Worm (Caenorhabditis elegans): ENCODE data around the gene snx-13.
A peak's percentile ranks its signal among the peaks of the same experiment; 100 is the strongest.

Gene snx-13

ce11 chrIV:17118987-17119732 lies 31.9 kb upstream of the snx-13 start, which contains the start of gene itsn-1:
TSS of gene itsn-1 (plus strand) at chrIV:17119682.
- no peak for TF ChIP-seq lim-7 (GFP tag; IDR thresholded peaks at IDR 0.05)
- TF ChIP-seq lin-1 (GFP tag; IDR thresholded peaks at IDR 0.05) = no peak
- TF ChIP-seq ctbp-1 (GFP tag; IDR thresholded peaks at IDR 0.05) = no peak
- no peak for TF ChIP-seq pqm-1 (tag; optimal IDR thresholded peaks at IDR 0.05)
- TF ChIP-seq nhr-237 (tag; optimal IDR thresholded peaks at IDR 0.05) = no peak
- TF ChIP-seq tag-97 (GFP tag; IDR thresholded peaks at IDR 0.05) = no peak
- TF ChIP-seq Y105C5A.15 (GFP tag; IDR thresholded peaks at IDR 0.05) = no peak
- no peak for TF ChIP-seq ama-1 (optimal IDR thresholded peaks at IDR 0.05)
- peak; percentile 24 for TF ChIP-seq aha-1 (tag)
- TF ChIP-seq nhr-25 (tag; optimal IDR thresholded peaks at IDR 0.05; ENCODE audit: borderline replicate concordance, insufficient read depth) = no peak
- TF ChIP-seq vab-7 (GFP tag; IDR thresholded peaks at IDR 0.05) = no peak
- no peak for TF ChIP-seq nhr-6 (tag; optimal IDR thresholded peaks at IDR 0.05)
- no peak for TF ChIP-seq sdz-12 (GFP tag; optimal IDR thresholded peaks at IDR 0.05)
- TF ChIP-seq daf-19 (GFP tag; conservative IDR thresholded peaks at IDR 0.05) = no peak
- no peak for TF ChIP-seq mxl-3 (GFP tag; optimal IDR thresholded peaks at IDR 0.05)
- TF ChIP-seq pha-4 (GFP tag; IDR thresholded peaks at IDR 0.05) = no peak
- no peak for TF ChIP-seq pha-4 (tag; optimal IDR thresholded peaks at IDR 0.05)
- no peak for TF ChIP-seq F44E2.7 (GFP tag; IDR thresholded peaks at IDR 0.05)
- TF ChIP-seq nhr-10 (tag; optimal IDR thresholded peaks at IDR 0.05) = no peak
- no peak for TF ChIP-seq egl-27 (tag; optimal IDR thresholded peaks at IDR 0.05)
- no peak for TF ChIP-seq unc-130 (GFP tag; optimal IDR thresholded peaks at IDR 0.05)
- no peak for TF ChIP-seq mep-1 (tag; optimal IDR thresholded peaks at IDR 0.05)
- no peak for TF ChIP-seq ZK337.2 (GFP tag; IDR thresholded peaks at IDR 0.05)
- TF ChIP-seq nhr-42 (GFP tag; IDR thresholded peaks at IDR 0.05) = no peak
- TF ChIP-seq dpl-1 (GFP tag; optimal IDR thresholded peaks at IDR 0.05) = no peak
- TF ChIP-seq zag-1 (tag; optimal IDR thresholded peaks at IDR 0.05) = no peak
- TF ChIP-seq T26A8.4 (GFP tag; IDR thresholded peaks at IDR 0.05) = no peak
- no peak for TF ChIP-seq T20F7.1 (GFP tag; optimal IDR thresholded peaks at IDR 0.05)
- TF ChIP-seq set-16 (GFP tag; IDR thresholded peaks at IDR 0.05) = peak; percentile 77
- peak; percentile 46 for TF ChIP-seq mes-2 (tag; optimal IDR thresholded peaks at IDR 0.05; ENCODE audit: poor library complexity, severe bottlenecking)
- TF ChIP-seq hif-1 (tag; optimal IDR thresholded peaks at IDR 0.05) = no peak
- no peak for TF ChIP-seq php-3 (GFP tag; IDR thresholded peaks at IDR 0.05)
- TF ChIP-seq madf-9 (GFP tag; conservative IDR thresholded peaks at IDR 0.05) = 0 out of 2 replicates have a peak, but pooled peaks have one; percentile 2
- TF ChIP-seq mdl-1 (tag; optimal IDR thresholded peaks at IDR 0.05) = no peak
- no peak for TF ChIP-seq lin-15B (tag; optimal IDR thresholded peaks at IDR 0.05)
- 0 out of 2 replicates have a peak, but pooled peaks have one; percentile 13 for TF ChIP-seq tra-1 (GFP tag; IDR thresholded peaks at IDR 0.05)
- TF ChIP-seq Y75B8A.6 (GFP tag; IDR thresholded peaks at IDR 0.05) = no peak
- no peak for TF ChIP-seq dve-1 (tag; optimal IDR thresholded peaks at IDR 0.05; ENCODE audit: insufficient read depth)
- no peak for TF ChIP-seq D1046.2 (GFP tag; IDR thresholded peaks at IDR 0.05)
- TF ChIP-seq madf-5 (GFP tag; IDR thresholded peaks at IDR 0.05) = 0 out of 4 replicates have a peak, but pooled peaks of 1 of the 2 experiments have one; percentile 46
- TF ChIP-seq nhr-77 (tag; optimal IDR thresholded peaks at IDR 0.05) = no peak
- 0 out of 2 replicates have a peak, but pooled peaks have one; percentile 6 for TF ChIP-seq dmd-9 (GFP tag; IDR thresholded peaks at IDR 0.05)
- TF ChIP-seq ceh-28 (tag; optimal IDR thresholded peaks at IDR 0.05) = no peak
- no peak for TF ChIP-seq ZK546.5 (tag; optimal IDR thresholded peaks at IDR 0.05)
- no peak for TF ChIP-seq ceh-20 (GFP tag; IDR thresholded peaks at IDR 0.05)
- TF ChIP-seq ceh-32 (tag; optimal IDR thresholded peaks at IDR 0.05; ENCODE audit: poor library complexity) = no peak
- TF ChIP-seq arid-1 (GFP tag; conservative IDR thresholded peaks at IDR 0.05) = no peak
- TF ChIP-seq daf-8 (GFP tag; IDR thresholded peaks at IDR 0.05) = no peak
- no peak for TF ChIP-seq zfp-2 (tag; optimal IDR thresholded peaks at IDR 0.05)
- no peak for TF ChIP-seq lin-13 (GFP tag; optimal IDR thresholded peaks at IDR 0.05)
- no peak for TF ChIP-seq ceh-82 (tag; optimal IDR thresholded peaks at IDR 0.05)

All from whole organism, L4 larva.